Worm (Caenorhabditis elegans) whole organism, L4/young adult: ENCODE results near the gene ttbk-4.

ENCODE experiments used
- dao-5 ChIP-seq: sonication (generic microtip); optimal IDR thresholded peaks from 2 replicates; lab custom pipeline; 2016; ENCODE audit warnings: missing genotype, missing genetic modification characterization, moderate library complexity, missing compliant biosample characterization
- him-1 ChIP-seq: sonication (generic microtip); optimal IDR thresholded peaks from 2 replicates; lab custom pipeline; 2016; ENCODE audit warnings: missing genotype, missing genetic modification reagents, missing genetic modification characterization, missing compliant biosample characterization

DNA sequence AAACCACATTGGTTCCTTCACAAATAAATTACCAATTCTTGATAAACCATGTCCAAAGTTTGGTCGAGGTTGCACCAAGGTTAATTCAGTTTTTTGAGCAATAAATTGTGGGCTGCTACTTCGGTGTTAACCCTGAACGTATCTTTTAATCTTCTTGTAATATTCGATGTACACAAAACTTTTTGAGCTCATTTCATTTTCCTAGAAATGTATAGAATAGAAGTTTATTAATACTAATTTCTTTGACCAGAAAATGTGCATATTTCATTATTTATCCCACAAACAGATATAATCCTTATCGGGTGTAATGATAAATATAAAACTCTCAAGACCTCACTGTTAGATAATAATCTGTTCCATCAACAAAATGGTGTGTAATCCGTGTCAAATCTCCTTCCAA, 11.0 kb downstream of the ttbk-4 start:
- TF ChIP-seq him-1, result no peak
- TF ChIP-seq dao-5 (tag; lab: Kevin White, UChicago), result no peak
